Fruit fly (Drosophila melanogaster): ENCODE data around the gene gcm2.

The gcm2 gene

dm6 chr2L:9660516-9660920 is 52.2 kb downstream of the gcm2 start (continued):
- TF ChIP-seq Fer2 (tag; optimal IDR thresholded peaks at IDR 0.05) (peak; percentile 45), Bdp1 (GFP tag; optimal IDR thresholded peaks at IDR 0.05) (peak; percentile 57), fd96Cb (tag; optimal IDR thresholded peaks at IDR 0.05) (peak; percentile 69), CG13775 (GFP tag; optimal IDR thresholded peaks at IDR 0.05) (peak; percentile 64), HLH3B (GFP tag; IDR thresholded peaks at IDR 0.05) (peak; percentile 66), Optix (GFP tag; IDR thresholded peaks at IDR 0.05) (peak; percentile 44; the same call in 1 of the 3 replicates), CG5953 (GFP tag; IDR thresholded peaks at IDR 0.05) (peak; percentile 33; the same call in 1 of the 2 replicates), exex (tag; optimal IDR thresholded peaks at IDR 0.05) (peak; percentile 43), sug (tag; optimal IDR thresholded peaks at IDR 0.05) (peak; percentile 69), toy (GFP tag; IDR thresholded peaks at IDR 0.05) (no peak), salm (tag; optimal IDR thresholded peaks at IDR 0.05) (peak; percentile 32), HHEX (GFP tag; optimal IDR thresholded peaks at IDR 0.05) (peak; percentile 78), CG4404 (GFP tag; IDR thresholded peaks at IDR 0.05) (peak; percentile 41), Sry-β (GFP tag; optimal IDR thresholded peaks at IDR 0.05) (no peak), ssp (GFP tag; IDR thresholded peaks at IDR 0.05) (peak; percentile 36; the same call in 1 of the 2 replicates), wor (GFP tag; IDR thresholded peaks at IDR 0.05) (peak; percentile 44), sim (GFP tag; IDR thresholded peaks at IDR 0.05) (no peak), Camta (GFP tag; optimal IDR thresholded peaks at IDR 0.05) (peak; percentile 6), Sox100B (GFP tag; optimal IDR thresholded peaks at IDR 0.05) (no peak), MTF-1 (GFP tag; optimal IDR thresholded peaks at IDR 0.05; ENCODE audit: borderline replicate concordance) (no peak), CG8281 (tag; optimal IDR thresholded peaks at IDR 0.05) (peak; percentile 52), zen (tag; optimal IDR thresholded peaks at IDR 0.05) (no peak), aop (GFP tag; IDR thresholded peaks at IDR 0.05) (no peak), grau (tag; optimal IDR thresholded peaks at IDR 0.05) (peak; percentile 79), fd3F (GFP tag; optimal IDR thresholded peaks at IDR 0.05) (peak; percentile 68), shn (GFP tag; optimal IDR thresholded peaks at IDR 0.05) (peak; percentile 38), CG17612 (GFP tag; IDR thresholded peaks at IDR 0.05) (no peak), Hsf (GFP tag; optimal IDR thresholded peaks at IDR 0.05) (peak; percentile 46), CG1792 (GFP tag; optimal IDR thresholded peaks at IDR 0.05) (peak; percentile 55), nerfin-2 (GFP tag; IDR thresholded peaks at IDR 0.05; ENCODE audit: partially characterized antibody) (no peak), sna (GFP tag; IDR thresholded peaks at IDR 0.05; ENCODE audit: partially characterized antibody) (no peak), CG11723 (GFP tag; optimal IDR thresholded peaks at IDR 0.05) (peak; percentile 31), nau (GFP tag; optimal IDR thresholded peaks at IDR 0.05) (peak; percentile 69), Dek (tag; optimal IDR thresholded peaks at IDR 0.05) (peak; percentile 78), Ada2b (GFP tag; IDR thresholded peaks at IDR 0.05) (peak; percentile 76), CG10209 (GFP tag; optimal IDR thresholded peaks at IDR 0.05) (peak; percentile 82), tll (GFP tag; optimal IDR thresholded peaks at IDR 0.05) (no peak), CG17186 (GFP tag; optimal IDR thresholded peaks at IDR 0.05) (no peak), ranshi (GFP tag; IDR thresholded peaks at IDR 0.05) (peak; percentile 73), fru (optimal IDR thresholded peaks at IDR 0.05) (no peak), CG4730 (GFP tag; IDR thresholded peaks at IDR 0.05) (peak; percentile 39; the same call in 1 of the 2 replicates), CG8388 (GFP tag; optimal IDR thresholded peaks at IDR 0.05) (peak; percentile 32), CG30403 (GFP tag; optimal IDR thresholded peaks at IDR 0.05) (peak; percentile 68), NK7.1 (GFP tag; optimal IDR thresholded peaks at IDR 0.05) (peak; percentile 16), CG7372 (GFP tag; IDR thresholded peaks at IDR 0.05) (peak; percentile 80), CG15514 (GFP tag; optimal IDR thresholded peaks at IDR 0.05) (peak; percentile 71), tio (GFP tag; optimal IDR thresholded peaks at IDR 0.05) (peak; percentile 52), ftz-f1 (GFP tag; optimal IDR thresholded peaks at IDR 0.05) (peak; percentile 41), org-1 (GFP tag; optimal IDR thresholded peaks at IDR 0.05) (peak; percentile 79), Poxn (GFP tag; IDR thresholded peaks at IDR 0.05) (no peak), CG4424 (GFP tag; optimal IDR thresholded peaks at IDR 0.05) (peak; percentile 17)

All from whole organism, embryonic.